Worm (Caenorhabditis elegans) whole organism, L1 larva: Measurements from ENCODE around the gene pqn-94.

Experiments
- C16A3.4 ChIP-seq: fragments of 150-350 bp; optimal IDR thresholded peaks from 2 replicates; lab custom pipeline; 2014; ENCODE audit warnings: missing biosample characterization, missing genetic modification characterization
- Y116A8C.19 ChIP-seq: sonication (generic microtip); optimal IDR thresholded peaks from 2 replicates; lab custom pipeline; 2016; ENCODE audit warnings: missing compliant biosample characterization, missing genetic modification characterization, borderline replicate concordance
- alr-1 ChIP-seq: fragments of 200-800 bp; sonication (Bioruptor generic); optimal IDR thresholded peaks from 2 replicates; lab custom pipeline; 2018; ENCODE audit warnings: borderline replicate concordance, mild to moderate bottlenecking, missing genetic modification characterization, missing compliant biosample characterization
- aly-2 ChIP-seq: fragments of 150-350 bp; optimal IDR thresholded peaks from 2 replicates; lab custom pipeline; 2014; ENCODE audit warnings: missing biosample characterization, missing genetic modification characterization
- ceh-63 ChIP-seq: fragments of 200-800 bp; sonication (Bioruptor generic); optimal IDR thresholded peaks from 2 replicates; lab custom pipeline; 2018; ENCODE audit warnings: mild to moderate bottlenecking, missing genetic modification characterization, missing compliant biosample characterization
- ceh-8 ChIP-seq: fragments of 200-800 bp; sonication (Bioruptor generic); optimal IDR thresholded peaks from 2 replicates; lab custom pipeline; 2018; ENCODE audit warnings: mild to moderate bottlenecking, missing genetic modification characterization, moderate library complexity, missing compliant biosample characterization
- ceh-88 ChIP-seq: fragments of 200-800 bp; sonication (Bioruptor generic); IDR thresholded peaks from 2 replicates; pipeline ENCODE4 v1.3.6; 2022; ENCODE audit warnings: missing genetic modification characterization, missing compliant biosample characterization
- dpl-1 ChIP-seq, 3 experiments: fragments of 150-350 bp in 2 of 3; sonication (generic microtip) in 1 of 3; optimal IDR thresholded peaks; 2 replicates each; lab custom pipeline; 2014 to 2017; ENCODE audit warnings: missing biosample characterization in 3 of 3, missing genetic modification characterization in 3 of 3, missing genetic modification reagents in 3 of 3
- dsc-1 ChIP-seq: sonication (generic microtip); optimal IDR thresholded peaks from 2 replicates; lab custom pipeline; 2016; ENCODE audit warnings: mild to moderate bottlenecking, missing genetic modification characterization, missing compliant biosample characterization
- egl-13 ChIP-seq: sonication (generic microtip); optimal IDR thresholded peaks from 2 replicates; lab custom pipeline; 2016; ENCODE audit warnings: missing genotype, missing genetic modification reagents, missing genetic modification characterization, missing compliant biosample characterization
- egl-27 ChIP-seq, 2 experiments: fragments of 150-350 bp in 1 of 2; sonication (generic microtip); optimal IDR thresholded peaks; 3 replicates each; lab custom pipeline; 2017 to 2018; ENCODE audit warnings: missing biosample characterization in 2 of 2, missing genetic modification characterization in 2 of 2, missing genetic modification reagents in 2 of 2
- elt-3 ChIP-seq, 6 experiments: fragments of 150-350 bp in 1 of 6; sonication (generic microtip); optimal IDR thresholded peaks; 2 replicates each; lab custom pipeline; 2017 to 2018; ENCODE audit warnings: missing biosample characterization in 6 of 6, missing genetic modification characterization in 6 of 6, inconsistent platforms in 1 of 6
- fkh-10 ChIP-seq: sonication (generic microtip); optimal IDR thresholded peaks from 2 replicates; lab custom pipeline; 2017; ENCODE audit warnings: missing biosample characterization, missing genetic modification reagents, missing genetic modification characterization
- fkh-4 ChIP-seq: sonication (generic microtip); optimal IDR thresholded peaks from 2 replicates; lab custom pipeline; 2016; ENCODE audit warnings: missing compliant biosample characterization, missing genetic modification characterization, borderline replicate concordance
- hlh-17 ChIP-seq: fragments of 200-800 bp; sonication (Bioruptor generic); optimal IDR thresholded peaks from 2 replicates; lab custom pipeline; 2018; ENCODE audit warnings: missing genetic modification characterization, mild to moderate bottlenecking, missing compliant biosample characterization, moderate library complexity, borderline replicate concordance
- hlh-4 ChIP-seq: sonication (generic microtip); optimal IDR thresholded peaks from 2 replicates; lab custom pipeline; 2016; ENCODE audit warnings: mild to moderate bottlenecking, missing genetic modification characterization, missing compliant biosample characterization
- jun-1 ChIP-seq: fragments of 150-350 bp; optimal IDR thresholded peaks from 2 replicates; lab custom pipeline; 2014; ENCODE audit warnings: missing biosample characterization, missing genetic modification reagents, missing genetic modification characterization
- lin-39 ChIP-seq: fragments of 150-350 bp; optimal IDR thresholded peaks from 2 replicates; lab custom pipeline; 2014; ENCODE audit warnings: missing biosample characterization, missing genetic modification reagents, missing genetic modification characterization
- lir-3 ChIP-seq: sonication (generic microtip); optimal IDR thresholded peaks from 2 replicates; lab custom pipeline; 2016; ENCODE audit warnings: mild to moderate bottlenecking, missing genetic modification characterization, moderate library complexity, missing compliant biosample characterization; ENCODE audit not compliant: poor library complexity
- lsy-2 ChIP-seq, 2 experiments: fragments of 150-350 bp; optimal IDR thresholded peaks; 2 replicates each; lab custom pipeline; 2014; ENCODE audit warnings: missing biosample characterization in 2 of 2, missing genetic modification characterization in 2 of 2
- mab-9 ChIP-seq: fragments of 200-800 bp; sonication (Bioruptor generic); IDR thresholded peaks from 2 replicates; pipeline ENCODE4 v1.3.6; 2022; ENCODE audit warnings: missing genetic modification reagents, missing genetic modification characterization, missing compliant biosample characterization
- mdl-1 ChIP-seq, 2 experiments: fragments of 150-350 bp; optimal IDR thresholded peaks; 2 replicates each; lab custom pipeline; 2014 to 2017; ENCODE audit warnings: missing biosample characterization in 2 of 2, missing genetic modification characterization in 2 of 2, inconsistent platforms in 1 of 2
- mef-2 ChIP-seq: fragments of 150-350 bp; optimal IDR thresholded peaks from 2 replicates; lab custom pipeline; 2014; ENCODE audit warnings: missing biosample characterization, missing genetic modification characterization
- nhr-11 ChIP-seq: fragments of 150-350 bp; optimal IDR thresholded peaks from 2 replicates; lab custom pipeline; 2014; ENCODE audit warnings: missing biosample characterization, missing genetic modification characterization
- nhr-12 ChIP-seq: sonication (generic microtip); optimal IDR thresholded peaks from 2 replicates; lab custom pipeline; 2017; ENCODE audit warnings: missing biosample characterization, missing genetic modification characterization
- nhr-19 ChIP-seq: fragments of 200-800 bp; sonication (Bioruptor generic); conservative IDR thresholded peaks from 2 replicates; pipeline ENCODE4 v1.3.6; 2022; ENCODE audit warnings: missing genetic modification characterization, missing compliant biosample characterization
- nhr-237 ChIP-seq: fragments of 150-350 bp; optimal IDR thresholded peaks from 2 replicates; lab custom pipeline; 2014; ENCODE audit warnings: missing biosample characterization, missing genetic modification characterization
- nhr-28 ChIP-seq: fragments of 150-350 bp; optimal IDR thresholded peaks from 2 replicates; lab custom pipeline; 2014; ENCODE audit warnings: missing biosample characterization, missing genetic modification characterization
- nhr-47 ChIP-seq: sonication (generic microtip); optimal IDR thresholded peaks from 2 replicates; lab custom pipeline; 2016; ENCODE audit warnings: mild to moderate bottlenecking, missing genetic modification characterization, moderate library complexity, missing compliant biosample characterization
- nhr-77 ChIP-seq: fragments of 150-350 bp; optimal IDR thresholded peaks from 2 replicates; lab custom pipeline; 2014; ENCODE audit warnings: missing biosample characterization, missing genetic modification characterization
- nhr-84 ChIP-seq: sonication (generic microtip); optimal IDR thresholded peaks from 2 replicates; lab custom pipeline; 2017; ENCODE audit warnings: missing biosample characterization, missing genetic modification characterization
- pag-3 ChIP-seq: sonication (generic microtip); optimal IDR thresholded peaks from 2 replicates; lab custom pipeline; 2017; ENCODE audit warnings: missing genetic modification characterization, mild to moderate bottlenecking, missing compliant biosample characterization, antibody characterized with exemption, borderline replicate concordance; ENCODE audit not compliant: insufficient read depth
- sox-4 ChIP-seq: sonication (generic microtip); optimal IDR thresholded peaks from 2 replicates; lab custom pipeline; 2016; ENCODE audit warnings: missing genetic modification characterization, missing compliant biosample characterization
- sptf-1 ChIP-seq: fragments of 150-350 bp; optimal IDR thresholded peaks from 2 replicates; lab custom pipeline; 2014; ENCODE audit warnings: missing biosample characterization, missing genetic modification characterization
- swsn-7 ChIP-seq: sonication (generic microtip); optimal IDR thresholded peaks from 2 replicates; lab custom pipeline; 2016; ENCODE audit warnings: missing genetic modification characterization, missing compliant biosample characterization
- tbx-2 ChIP-seq: sonication (generic microtip); optimal IDR thresholded peaks from 2 replicates; lab custom pipeline; 2016; ENCODE audit warnings: missing genetic modification characterization, missing compliant biosample characterization
- unc-30 ChIP-seq: sonication (generic microtip); optimal IDR thresholded peaks from 2 replicates; lab custom pipeline; 2017; ENCODE audit warnings: missing biosample characterization, missing genetic modification characterization
- unc-62 ChIP-seq: fragments of 150-350 bp; optimal IDR thresholded peaks from 2 replicates; lab custom pipeline; 2014; ENCODE audit warnings: missing biosample characterization, missing genetic modification reagents, missing genetic modification characterization
- unc-86 ChIP-seq: sonication (generic microtip); optimal IDR thresholded peaks from 2 replicates; lab custom pipeline; 2016; ENCODE audit warnings: missing genetic modification characterization, missing compliant biosample characterization
- xbp-1 ChIP-seq: sonication (generic microtip); optimal IDR thresholded peaks from 2 replicates; lab custom pipeline; 2016; ENCODE audit warnings: missing genetic modification characterization, missing compliant biosample characterization

Gene pqn-94

DNA sequence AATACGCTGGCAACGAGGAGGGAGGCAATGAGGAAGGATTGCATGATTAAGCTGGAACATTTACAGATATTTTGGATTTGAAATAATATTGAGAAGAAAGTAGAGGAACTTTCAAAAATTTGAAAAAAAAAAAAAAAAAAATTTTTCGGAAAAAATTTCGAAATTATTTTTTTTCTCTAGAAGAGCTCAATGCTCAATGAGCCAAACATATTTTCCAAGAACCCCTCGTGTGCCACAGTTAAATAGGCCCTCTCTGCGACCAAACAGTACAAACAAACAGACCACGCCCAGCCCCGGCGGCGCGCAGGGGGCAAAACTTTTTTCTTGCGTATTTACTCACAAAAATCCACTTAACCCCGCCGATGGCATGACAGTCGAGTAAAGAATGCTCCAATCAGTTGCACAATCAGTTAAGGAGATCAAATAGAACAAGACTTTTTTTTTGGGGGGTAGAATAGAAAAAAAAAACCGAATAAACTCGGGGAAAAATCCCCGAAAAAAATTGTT lies at the start of gene pqn-94:
TSS of gene pqn-94 (minus strand) at position 51 of the 507 bp plus-strand sequence.
- TF ChIP-seq egl-27 (tag; optimal IDR thresholded peaks at IDR 0.05; lab: Kevin White, UChicago) (no peak), tbx-2 (tag; lab: Kevin White, UChicago) (peak; percentile 0), nhr-77 (tag; lab: Kevin White, UChicago) (peak; percentile 32)

- no peak for TF ChIP-seq mef-2 (tag; lab: Kevin White, UChicago)
- no peak for TF ChIP-seq sptf-1
- no peak for TF ChIP-seq hlh-17
- no peak for TF ChIP-seq mdl-1 (tag; optimal IDR thresholded peaks at IDR 0.05; lab: Kevin White, UChicago)
- no peak for TF ChIP-seq nhr-84 (tag; lab: Kevin White, UChicago)
- TF ChIP-seq nhr-237 (tag; lab: Kevin White, UChicago) = no peak
- TF ChIP-seq nhr-28 (tag; lab: Kevin White, UChicago) = no peak
- no peak for TF ChIP-seq Y116A8C.19
- TF ChIP-seq egl-13 (tag; lab: Kevin White, UChicago) = no peak
- no peak for TF ChIP-seq ceh-63 (GFP tag; lab: Kevin White, UChicago)
- TF ChIP-seq mab-9 (GFP tag; lab: Robert Waterston, UW) = no peak
- TF ChIP-seq dpl-1 (GFP tag; optimal IDR thresholded peaks at IDR 0.05; lab: Kevin White, UChicago) = no peak
- no peak for TF ChIP-seq lin-39 (tag; lab: Kevin White, UChicago)
- no peak for TF ChIP-seq nhr-11 (tag; lab: Kevin White, UChicago)
- no peak for TF ChIP-seq nhr-19 (GFP tag; lab: Robert Waterston, UW)
- TF ChIP-seq aly-2 = no peak
- TF ChIP-seq nhr-12 = no peak
- TF ChIP-seq unc-30 (tag; lab: Kevin White, UChicago) = no peak
- no peak for TF ChIP-seq xbp-1 (tag; lab: Kevin White, UChicago)
Observed at ce11 chrV:20325417-20325816, 45.8 kb upstream of the pqn-94 start, which contains the start of gene Y38H6A.1. TSS of gene Y38H6A.1 (plus strand) at chrV:20325717.

ce11 chrV:20317442-20317841 lies 37.8 kb upstream of the pqn-94 start, which contains the start of gene Y113G7C.1:
TSS of gene Y113G7C.1 (plus strand) at chrV:20317742.
- no peak for TF ChIP-seq fkh-4
- no peak for TF ChIP-seq lsy-2 (tag; optimal IDR thresholded peaks at IDR 0.05; lab: Kevin White, UChicago)
- TF ChIP-seq aly-2 = no peak
- TF ChIP-seq hlh-4 (tag; lab: Kevin White, UChicago) = no peak
- TF ChIP-seq unc-62 (GFP tag; lab: Kevin White, UChicago) = no peak
- TF ChIP-seq unc-30 (tag; lab: Kevin White, UChicago) = no peak
- TF ChIP-seq swsn-7 (tag; lab: Kevin White, UChicago) = no peak
- no peak for TF ChIP-seq jun-1 (tag; lab: Kevin White, UChicago)
- no peak for TF ChIP-seq lir-3 (tag; lab: Kevin White, UChicago)
- no peak for TF ChIP-seq egl-27 (tag; optimal IDR thresholded peaks at IDR 0.05; lab: Kevin White, UChicago)
- TF ChIP-seq ceh-88 (GFP tag; lab: Robert Waterston, UW) = no peak
- no peak for TF ChIP-seq C16A3.4 (tag; lab: Kevin White, UChicago)
- TF ChIP-seq pag-3 = no peak
- TF ChIP-seq dsc-1 (tag; lab: Kevin White, UChicago) = no peak

- TF ChIP-seq C16A3.4 (tag; lab: Kevin White, UChicago) (no peak), nhr-237 (tag; lab: Kevin White, UChicago) (no peak)
Observed at ce11 chrV:20311519-20311918, 31.9 kb upstream of the pqn-94 start, which contains the start of gene clec-262. TSS of gene clec-262 (plus strand) at chrV:20311819.

DNA sequence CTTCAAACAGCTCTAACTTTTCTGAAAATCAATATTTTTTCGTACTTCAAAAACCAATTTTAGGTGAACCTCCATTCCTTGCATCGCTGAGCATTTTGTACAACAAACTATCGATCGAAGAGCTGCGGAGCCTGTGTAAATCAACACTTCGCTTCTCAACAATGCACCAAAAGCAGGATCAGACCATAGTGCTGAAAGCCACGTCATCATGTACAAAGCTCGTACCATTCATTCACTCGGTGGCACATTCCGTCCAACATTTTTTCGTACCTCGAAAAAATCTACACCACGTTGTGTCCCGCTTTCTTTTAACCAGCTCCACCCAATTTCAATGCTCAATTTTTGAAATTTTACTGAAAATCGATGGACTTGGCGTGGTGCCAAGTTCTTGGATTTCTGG lies 30.9 kb upstream of the pqn-94 start, which contains the start of gene ZC15.10:
TSS of gene ZC15.10 (plus strand) at position 162 of the 400 bp plus-strand sequence.
- TF ChIP-seq dpl-1 (GFP tag; optimal IDR thresholded peaks at IDR 0.05; lab: Kevin White, UChicago) = no peak
- no peak for TF ChIP-seq sptf-1
- TF ChIP-seq ceh-8 (GFP tag; lab: Kevin White, UChicago) = no peak
- no peak for TF ChIP-seq jun-1 (tag; lab: Kevin White, UChicago)
- no peak for TF ChIP-seq alr-1 (tag; lab: Kevin White, UChicago)
- TF ChIP-seq elt-3 (tag; optimal IDR thresholded peaks at IDR 0.05; lab: Kevin White, UChicago) = no peak
- no peak for TF ChIP-seq nhr-47 (tag; lab: Kevin White, UChicago)
- TF ChIP-seq unc-86 = no peak
- no peak for TF ChIP-seq fkh-10 (GFP tag; lab: Kevin White, UChicago)
- TF ChIP-seq sox-4 (tag; lab: Kevin White, UChicago) = no peak
